Fruit fly (Drosophila melanogaster): ENCODE measurements around the gene CG43245.

The CG43245 gene

DNA sequence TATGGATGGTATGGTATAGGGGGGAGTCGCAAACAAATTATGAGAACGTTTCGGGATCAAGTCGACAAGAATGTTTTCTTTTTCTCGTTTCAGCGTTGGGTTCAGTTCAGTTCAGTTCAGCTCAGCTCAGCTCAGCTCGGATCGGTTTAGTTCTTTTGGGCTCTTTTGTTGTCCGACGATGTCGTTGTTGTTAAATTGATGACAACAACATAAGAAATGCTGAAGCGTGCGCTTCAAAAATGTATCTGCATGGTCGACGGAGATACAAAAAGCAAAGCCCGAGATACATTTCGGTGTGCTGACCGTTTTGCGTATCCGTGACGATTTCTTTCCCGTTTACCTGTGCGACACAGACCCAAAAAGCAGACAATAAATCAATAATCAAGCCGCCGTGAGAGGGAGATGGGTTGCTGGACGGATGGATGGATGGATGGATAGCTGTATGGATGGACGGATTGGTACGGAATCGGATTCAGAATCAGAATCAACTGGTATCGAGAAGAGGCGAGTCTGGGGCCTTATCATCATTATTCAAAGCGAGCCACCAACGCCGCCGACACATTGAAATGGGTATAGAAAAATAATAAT lies at the start of gene CG43245:
CG43245 (plus strand) TSS at position 310 of the 588 bp plus-strand sequence.
- no peak for TF ChIP-seq CG8478 (optimal IDR thresholded peaks at IDR 0.05)
- no peak for TF ChIP-seq CTCF (optimal IDR thresholded peaks at IDR 0.05)

DNA sequence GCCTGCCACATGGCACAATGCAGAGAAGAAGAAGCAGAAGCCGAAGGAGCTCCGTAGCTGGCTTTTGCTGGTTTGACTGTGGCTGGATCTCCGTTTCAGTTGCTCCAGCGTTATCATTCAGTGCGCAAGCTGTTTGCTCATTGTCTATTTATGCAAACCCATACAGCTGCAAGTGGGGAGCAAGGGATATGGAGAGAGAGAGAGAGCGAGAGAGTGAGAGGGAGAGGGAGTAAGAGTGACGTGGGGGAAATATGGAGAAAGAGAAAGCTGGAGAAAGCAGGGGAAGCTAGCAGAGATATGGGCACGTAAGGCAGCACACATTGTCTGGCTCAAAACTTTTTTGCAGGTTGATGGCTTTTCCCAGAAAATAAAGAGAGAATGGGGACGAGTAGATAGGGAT lies 49.1 kb upstream of the CG43245 start:
- no peak for TF ChIP-seq CTCF (optimal IDR thresholded peaks at IDR 0.05)
- TF ChIP-seq CG8478 (optimal IDR thresholded peaks at IDR 0.05) = no peak

DNA sequence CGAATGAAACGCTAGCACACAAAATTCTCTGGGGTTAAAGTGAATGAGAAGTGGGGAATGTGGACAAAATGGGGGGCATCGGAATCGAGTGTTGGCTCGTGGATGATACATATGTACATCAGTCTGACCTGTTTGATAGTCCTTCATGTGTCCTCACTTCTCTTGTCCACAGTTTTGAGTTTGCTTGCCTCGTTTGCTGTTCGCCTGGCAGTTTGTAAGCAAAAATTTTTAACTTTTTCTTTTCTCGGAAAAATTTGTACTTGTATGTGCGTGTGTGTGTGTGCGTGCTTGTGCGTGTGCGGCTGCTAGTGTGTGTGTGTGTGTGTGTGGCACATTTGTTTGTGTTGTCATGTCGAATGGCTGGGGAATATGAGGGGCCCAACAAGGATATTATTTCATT lies 48.1 kb upstream of the CG43245 start:
- TF ChIP-seq CG8478 (optimal IDR thresholded peaks at IDR 0.05) = no peak
- TF ChIP-seq CTCF (optimal IDR thresholded peaks at IDR 0.05) = no peak

DNA sequence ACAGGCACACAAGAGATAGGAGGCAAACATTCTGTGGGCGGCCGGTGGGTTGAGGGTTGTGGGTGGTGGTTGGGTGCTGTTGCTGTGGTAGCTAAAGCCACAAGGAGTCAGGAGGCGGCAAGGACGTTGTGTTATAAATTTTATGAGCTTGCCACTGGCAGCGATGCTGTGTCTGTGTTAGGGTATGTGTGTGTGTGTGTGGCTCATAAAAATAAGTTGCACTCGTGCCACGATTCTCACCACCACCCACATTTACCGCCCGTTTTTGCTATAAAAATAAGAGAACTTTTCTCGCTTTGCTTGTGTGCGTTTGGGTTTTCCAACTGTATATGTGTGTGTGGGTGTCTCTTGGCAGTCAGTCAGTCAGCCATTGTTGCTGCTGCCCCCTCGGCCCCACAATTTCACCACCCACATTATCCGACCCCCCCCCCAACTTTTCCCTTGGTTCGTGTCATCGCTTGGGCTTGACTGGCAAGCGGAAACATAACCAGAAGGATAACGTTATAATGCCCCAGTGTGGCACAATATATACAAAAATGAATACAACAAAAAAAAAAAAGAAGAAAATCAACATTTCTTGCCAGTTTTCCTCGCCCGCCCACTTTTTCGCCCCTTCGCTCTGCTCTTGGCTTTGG lies 46.8 kb upstream of the CG43245 start:
- TF ChIP-seq CG8478 (optimal IDR thresholded peaks at IDR 0.05) (no peak), CTCF (optimal IDR thresholded peaks at IDR 0.05) (no peak)

DNA sequence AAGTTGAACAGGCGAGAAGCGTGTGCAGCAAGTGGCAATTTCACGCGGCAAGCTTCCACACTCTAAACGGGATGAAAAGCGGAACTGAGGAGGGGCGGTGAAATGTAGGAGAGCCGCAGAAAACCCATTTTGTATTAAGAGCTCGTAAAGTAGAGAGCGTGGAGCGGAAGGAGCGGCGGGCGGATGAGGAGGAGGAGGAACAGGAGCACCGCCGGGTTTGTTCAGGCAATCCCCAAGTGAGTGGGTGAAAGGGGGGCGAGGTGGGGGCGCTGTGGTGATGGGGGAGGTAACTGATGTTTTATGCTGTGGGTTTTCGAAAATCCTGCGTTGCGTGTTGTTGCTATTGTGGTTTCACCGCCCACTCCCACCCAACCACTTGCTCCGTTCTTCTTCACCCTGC lies 44.6 kb upstream of the CG43245 start:
- TF ChIP-seq CTCF (optimal IDR thresholded peaks at IDR 0.05) = no peak
- no peak for TF ChIP-seq CG8478 (optimal IDR thresholded peaks at IDR 0.05)

DNA sequence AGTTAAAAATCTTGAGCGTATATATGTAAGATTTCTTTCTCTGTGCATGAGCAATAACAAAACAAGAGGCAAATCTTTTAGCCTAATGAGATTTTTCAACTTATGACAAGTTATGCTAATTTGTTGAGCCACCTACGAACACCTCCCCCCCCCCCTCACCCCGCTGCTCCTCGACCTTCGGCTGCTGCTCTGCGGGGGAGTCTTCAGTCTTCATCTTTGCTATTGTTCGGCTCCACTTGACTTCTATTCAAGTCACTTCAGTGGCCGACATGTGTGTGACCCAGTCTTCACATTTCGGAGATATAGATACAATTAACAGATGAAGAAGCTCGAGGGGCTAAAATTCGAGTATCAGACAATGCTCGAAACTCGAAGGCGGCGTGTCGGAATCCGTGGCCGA lies 39.7 kb upstream of the CG43245 start:
- TF ChIP-seq CTCF (optimal IDR thresholded peaks at IDR 0.05) = no peak
- no peak for TF ChIP-seq CG8478 (optimal IDR thresholded peaks at IDR 0.05)

DNA sequence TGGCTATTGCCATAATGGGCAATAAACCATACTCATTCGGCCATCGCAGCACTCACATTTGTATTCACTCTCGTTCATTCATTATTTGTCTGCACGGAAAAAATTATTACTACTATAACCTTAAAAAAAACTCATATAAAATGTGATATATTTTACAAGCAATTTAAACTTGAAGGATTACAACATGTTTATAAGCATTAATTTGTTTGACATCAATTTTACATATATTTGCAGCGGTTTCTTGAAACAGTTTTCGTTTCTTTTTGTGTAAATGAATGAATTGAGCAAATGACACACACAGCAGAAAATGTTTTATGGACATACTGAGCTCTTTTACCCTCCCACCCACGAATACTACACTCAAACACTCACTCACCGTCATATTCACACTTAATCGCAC lies 38.2 kb upstream of the CG43245 start:
- no peak for TF ChIP-seq CG8478 (optimal IDR thresholded peaks at IDR 0.05)
- TF ChIP-seq CTCF (optimal IDR thresholded peaks at IDR 0.05) = no peak

DNA sequence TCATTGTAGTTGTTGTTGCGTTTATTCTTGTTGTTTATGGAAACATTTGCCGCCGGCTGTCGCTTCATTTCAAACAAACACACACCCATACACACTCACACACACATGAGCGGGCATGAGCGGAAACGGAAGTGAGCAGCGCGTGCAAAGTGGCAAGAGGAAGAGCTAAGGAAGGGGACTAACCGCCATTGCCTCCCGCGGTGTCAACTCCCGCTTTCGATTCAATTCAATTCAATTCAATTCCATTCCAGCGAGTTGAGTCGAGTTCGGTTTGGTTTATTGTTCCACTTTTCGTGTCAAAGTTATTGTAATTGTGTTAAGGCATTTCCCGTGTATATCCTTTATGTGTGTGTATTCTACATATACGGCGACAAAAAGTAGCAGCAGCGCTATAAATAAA lies 37.2 kb upstream of the CG43245 start:
- TF ChIP-seq CTCF (optimal IDR thresholded peaks at IDR 0.05) = no peak
- no peak for TF ChIP-seq CG8478 (optimal IDR thresholded peaks at IDR 0.05)

DNA sequence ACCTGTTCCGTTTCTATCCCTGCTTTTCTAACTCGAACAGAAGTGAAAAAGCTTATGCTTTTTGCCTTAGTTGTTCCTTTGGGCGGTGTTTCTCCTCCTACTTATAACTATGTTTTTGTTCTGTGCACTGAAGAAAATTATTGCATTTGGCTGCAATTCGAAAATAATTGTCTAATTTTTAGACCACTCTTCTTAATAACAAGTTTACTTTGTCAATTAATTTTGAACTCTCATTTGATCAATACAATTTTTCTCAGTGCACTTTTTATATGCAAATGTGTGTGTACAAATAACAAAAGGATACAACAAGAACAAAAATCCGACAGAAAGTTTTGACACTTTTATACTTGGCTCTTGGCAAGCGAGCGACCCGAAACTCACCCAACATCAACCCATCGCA lies 36.6 kb upstream of the CG43245 start:
- no peak for TF ChIP-seq CG8478 (optimal IDR thresholded peaks at IDR 0.05)
- no peak for TF ChIP-seq CTCF (optimal IDR thresholded peaks at IDR 0.05)

DNA sequence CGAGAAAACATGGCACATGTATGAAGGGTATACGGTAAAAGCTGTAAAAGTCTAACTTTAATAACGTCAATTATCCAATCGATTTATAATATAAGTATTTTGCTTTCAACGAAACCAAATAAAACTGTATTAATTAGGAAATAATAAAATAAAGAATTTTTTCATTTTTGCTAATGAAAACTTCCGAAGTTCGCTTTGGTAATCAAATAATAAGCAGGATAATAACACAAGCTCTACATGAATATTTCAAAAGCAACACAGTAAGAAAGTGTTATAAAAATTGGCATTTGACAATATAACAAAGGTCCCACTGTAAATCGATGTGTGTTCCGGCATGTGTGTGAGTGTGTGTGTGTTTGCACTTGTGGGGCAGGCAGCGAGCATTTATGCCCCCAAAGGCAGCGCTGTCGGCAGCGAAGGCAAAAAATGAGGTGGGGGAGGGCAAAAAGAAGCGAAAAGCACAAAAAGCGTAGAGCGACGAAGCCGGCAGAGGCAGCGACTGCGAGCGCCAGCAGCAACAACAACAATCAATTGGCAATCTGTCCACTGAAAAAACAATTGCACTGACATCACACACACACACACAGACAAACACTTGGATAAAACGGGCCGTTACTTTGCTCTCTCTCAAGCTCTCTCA lies 35.1 kb upstream of the CG43245 start:
- no peak for TF ChIP-seq CTCF (optimal IDR thresholded peaks at IDR 0.05)
- no peak for TF ChIP-seq CG8478 (optimal IDR thresholded peaks at IDR 0.05)

DNA sequence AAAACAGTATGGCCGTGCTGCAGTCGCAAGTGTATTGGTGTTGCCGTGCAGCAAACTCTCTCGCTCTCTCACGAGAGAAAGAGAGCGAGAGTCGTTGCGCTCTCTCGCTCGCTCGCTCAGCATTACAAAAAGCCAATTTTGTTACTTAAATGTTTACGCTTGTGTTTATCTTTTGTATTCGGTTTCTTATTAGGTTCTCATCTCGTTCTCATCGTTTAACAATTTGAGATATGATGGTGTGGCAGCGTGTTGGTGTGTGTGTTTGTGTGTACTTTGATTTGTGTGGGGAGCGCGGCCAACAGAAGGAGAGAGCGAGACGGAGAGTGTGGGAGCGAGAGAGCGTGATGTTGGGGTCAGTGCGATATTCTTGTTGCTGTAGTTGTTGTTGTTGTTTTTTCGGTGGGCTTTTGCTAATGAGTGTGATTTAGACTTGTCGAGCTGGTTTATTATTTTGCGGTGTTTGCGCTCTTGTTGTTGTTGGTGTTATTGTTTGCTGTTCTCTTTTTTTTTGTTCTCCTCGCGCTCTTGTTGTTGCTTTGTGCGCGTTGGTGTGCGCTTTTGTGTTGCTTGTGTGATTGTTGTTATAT lies 34.5 kb upstream of the CG43245 start:
- TF ChIP-seq CG8478 (optimal IDR thresholded peaks at IDR 0.05) (no peak), CTCF (optimal IDR thresholded peaks at IDR 0.05) (no peak)

DNA sequence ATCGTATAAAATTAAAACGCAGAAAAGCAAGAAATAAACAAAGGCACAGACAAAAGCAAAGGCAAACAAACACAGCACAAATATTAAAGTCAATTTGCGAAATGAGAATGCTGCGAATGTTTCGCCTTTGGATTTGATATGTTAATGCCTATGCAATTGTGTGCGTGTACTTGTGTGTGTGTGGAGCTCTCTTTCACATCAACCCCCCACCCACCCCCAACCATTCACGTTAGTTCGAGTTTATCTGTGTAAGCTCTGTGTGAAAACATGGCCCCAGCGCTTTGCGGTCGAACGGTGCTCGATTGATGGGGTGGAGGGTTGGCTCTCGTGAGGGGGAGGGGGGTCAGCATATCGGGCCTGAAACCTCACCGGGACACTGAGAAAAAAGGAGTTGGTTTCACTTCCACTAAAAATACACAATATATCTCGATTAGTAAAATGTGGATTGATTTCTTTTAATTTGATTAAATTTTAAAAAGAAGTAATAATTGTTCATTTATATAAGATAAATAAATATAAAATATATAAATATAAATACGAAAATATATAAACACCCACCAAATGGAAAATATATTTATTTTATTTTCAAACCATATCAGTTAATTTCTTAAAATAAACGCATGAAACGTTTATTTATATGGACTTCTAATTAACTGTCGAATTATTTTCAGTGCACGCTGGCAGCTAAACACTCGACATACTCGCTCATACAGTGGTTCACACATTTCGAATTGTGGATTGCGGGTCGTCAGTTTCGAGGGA lies 33.2 kb upstream of the CG43245 start:
- TF ChIP-seq CTCF (optimal IDR thresholded peaks at IDR 0.05) (no peak), CG8478 (optimal IDR thresholded peaks at IDR 0.05) (no peak)

DNA sequence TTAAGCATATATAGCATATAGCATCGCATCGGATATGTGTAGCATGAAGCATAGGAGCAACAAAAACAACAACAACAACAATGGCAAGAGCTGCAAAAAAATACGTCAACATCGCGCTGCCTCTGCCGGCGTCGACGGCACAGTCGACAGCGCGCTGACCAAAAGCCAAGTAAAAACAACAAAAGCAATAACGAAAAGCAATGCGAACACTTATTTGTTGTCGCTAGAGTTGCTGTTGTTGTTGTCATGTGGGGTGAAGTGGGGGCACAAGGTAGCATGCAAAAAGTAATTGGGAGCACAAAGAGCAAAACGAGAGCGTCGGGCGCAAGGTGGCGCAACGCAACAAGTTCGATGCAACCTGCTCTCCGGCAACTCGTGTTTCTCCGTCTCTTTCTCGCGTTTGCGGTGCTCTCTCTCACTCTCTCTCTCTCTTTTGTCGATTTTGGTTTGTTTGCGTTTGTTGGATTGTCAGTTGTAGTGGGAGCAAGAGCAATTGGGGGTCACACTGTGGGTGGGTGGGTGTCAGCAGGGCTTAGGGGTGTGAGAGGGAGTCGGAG lies 32.5 kb upstream of the CG43245 start:
- TF ChIP-seq CTCF (optimal IDR thresholded peaks at IDR 0.05) (no peak), CG8478 (optimal IDR thresholded peaks at IDR 0.05) (no peak)

DNA sequence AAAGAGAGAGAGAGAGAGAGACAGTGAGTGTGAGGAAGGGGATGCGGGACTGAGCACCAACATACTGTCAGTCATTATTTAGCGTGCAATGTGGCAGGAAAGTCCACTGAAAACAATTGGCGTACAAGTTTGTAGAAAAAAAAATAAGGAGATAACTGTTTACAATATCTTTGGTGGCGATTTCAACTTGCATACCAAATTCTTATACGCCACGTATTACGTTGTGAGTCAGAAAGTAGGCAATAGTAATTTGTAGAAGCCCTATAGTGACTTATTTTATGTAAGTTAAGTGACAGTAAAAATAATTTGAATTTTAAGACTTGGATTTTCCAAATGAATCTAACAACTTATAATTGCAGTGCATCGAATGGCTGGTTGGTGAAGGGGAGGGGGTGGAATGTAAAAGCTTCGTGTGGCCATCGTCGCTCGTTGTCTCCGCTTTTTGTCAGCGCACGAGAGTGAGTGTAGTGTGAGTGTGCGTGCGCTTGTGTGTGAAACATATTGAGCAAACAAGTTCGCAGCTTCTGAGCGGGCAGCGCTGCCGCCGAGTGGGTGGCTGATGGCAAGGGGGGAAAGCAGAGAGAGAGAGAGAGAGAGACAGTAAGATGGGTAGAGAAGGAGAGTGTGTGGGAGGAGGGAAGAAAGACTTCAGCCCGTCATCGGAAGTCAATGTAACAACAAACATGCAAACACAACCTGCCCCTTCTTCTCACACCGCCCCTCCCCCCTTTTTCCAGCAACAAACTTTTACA lies 31.9 kb upstream of the CG43245 start:
- no peak for TF ChIP-seq CG8478 (optimal IDR thresholded peaks at IDR 0.05)
- TF ChIP-seq CTCF (optimal IDR thresholded peaks at IDR 0.05) = no peak
